Worm (Caenorhabditis elegans): ENCODE measurements around the gene mak-2.
A peak's percentile ranks its signal among the peaks of the same experiment; 100 is the strongest.

Gene mak-2

ce11 chrIV:884707-885394 is at the start of gene mak-2 (continued):
- TF ChIP-seq nhr-90 (tag; optimal IDR thresholded peaks at IDR 0.05; ENCODE audit: poor library complexity) (peak; percentile 25), elt-3 (tag; optimal IDR thresholded peaks at IDR 0.05) (peak in 1 of 6 experiments; percentile 24), pqm-1 (tag; optimal IDR thresholded peaks at IDR 0.05) (peak; percentile 59), ets-5 (GFP tag; IDR thresholded peaks at IDR 0.05) (no peak), Y116A8C.19 (tag; optimal IDR thresholded peaks at IDR 0.05; ENCODE audit: borderline replicate concordance) (no peak), lir-3 (tag; optimal IDR thresholded peaks at IDR 0.05; ENCODE audit: poor library complexity) (no peak), C34B4.2 (tag; optimal IDR thresholded peaks at IDR 0.05) (no peak), dpl-1 (GFP tag; optimal IDR thresholded peaks at IDR 0.05) (peak; percentile 69 to 83 (median 76)), C16A3.4 (tag; optimal IDR thresholded peaks at IDR 0.05) (peak; percentile 84), blmp-1 (tag; optimal IDR thresholded peaks at IDR 0.05) (peak; percentile 60), ceh-8 (GFP tag; optimal IDR thresholded peaks at IDR 0.05) (peak; percentile 29), fkh-8 (tag; optimal IDR thresholded peaks at IDR 0.05) (peak; percentile 73), mep-1 (tag; optimal IDR thresholded peaks at IDR 0.05) (peak; percentile 83), unc-98 (GFP tag; IDR thresholded peaks at IDR 0.05) (no peak), tlp-1 (tag; optimal IDR thresholded peaks at IDR 0.05) (no peak), nhr-47 (tag; optimal IDR thresholded peaks at IDR 0.05) (peak; percentile 72), dsc-1 (tag; optimal IDR thresholded peaks at IDR 0.05) (peak; percentile 71), ztf-4 (tag; optimal IDR thresholded peaks at IDR 0.05) (no peak), lin-39 (tag; optimal IDR thresholded peaks at IDR 0.05) (no peak), pag-3 (tag; optimal IDR thresholded peaks at IDR 0.05; ENCODE audit: borderline replicate concordance, insufficient read depth) (no peak), egl-13 (tag; optimal IDR thresholded peaks at IDR 0.05) (no peak), sup-37 (GFP tag; optimal IDR thresholded peaks at IDR 0.05) (no peak), unc-30 (tag; optimal IDR thresholded peaks at IDR 0.05) (no peak), pax-3 (tag; optimal IDR thresholded peaks at IDR 0.05) (no peak), ceh-63 (GFP tag; optimal IDR thresholded peaks at IDR 0.05) (no peak), fkh-10 (GFP tag; optimal IDR thresholded peaks at IDR 0.05) (peak; percentile 30), nhr-76 (tag; optimal IDR thresholded peaks at IDR 0.05) (no peak), ceh-90 (tag; optimal IDR thresholded peaks at IDR 0.05) (no peak), nhr-71 (tag; optimal IDR thresholded peaks at IDR 0.05) (peak; percentile 76), mef-2 (tag; optimal IDR thresholded peaks at IDR 0.05) (no peak), ces-1 (GFP tag; optimal IDR thresholded peaks at IDR 0.05) (no peak), nhr-84 (tag; optimal IDR thresholded peaks at IDR 0.05) (no peak)

ce11 chrIV:842095-842494 is 43.0 kb upstream of the mak-2 start, which contains the start of gene Y55F3BR.6:
TSS of gene Y55F3BR.6 (minus strand) at chrIV:842126.
- no peak for TF ChIP-seq fos-1 (tag; optimal IDR thresholded peaks at IDR 0.05)
- TF ChIP-seq nhr-71 (tag; optimal IDR thresholded peaks at IDR 0.05) = no peak
- no peak for TF ChIP-seq mdl-1 (tag; optimal IDR thresholded peaks at IDR 0.05)
- no peak for TF ChIP-seq ceh-8 (GFP tag; optimal IDR thresholded peaks at IDR 0.05)
- TF ChIP-seq nhr-237 (tag; optimal IDR thresholded peaks at IDR 0.05) = no peak
- TF ChIP-seq efl-1 (optimal IDR thresholded peaks at IDR 0.05) = peak; percentile 65 to 97
- TF ChIP-seq efl-1 (GFP tag; optimal IDR thresholded peaks at IDR 0.05 in 1 of 2) = peak; percentile 82 to 93
- TF ChIP-seq lin-35 (GFP tag; optimal IDR thresholded peaks at IDR 0.05) = peak; percentile 29 to 70
- TF ChIP-seq mef-2 (tag; optimal IDR thresholded peaks at IDR 0.05) = no peak
- TF ChIP-seq F16B12.6 (tag; optimal IDR thresholded peaks at IDR 0.05) = peak; percentile 58
- TF ChIP-seq aha-1 (tag; optimal IDR thresholded peaks at IDR 0.05) = no peak
- no peak for TF ChIP-seq zip-4 (GFP tag; optimal IDR thresholded peaks at IDR 0.05)
- no peak for TF ChIP-seq lsy-2 (tag; optimal IDR thresholded peaks at IDR 0.05)
- peak; percentile 27 to 71 (median 57) for TF ChIP-seq dpl-1 (GFP tag; optimal IDR thresholded peaks at IDR 0.05)
- no peak for TF ChIP-seq snpc-4 (tag; optimal IDR thresholded peaks at IDR 0.05)
- no peak for TF ChIP-seq ztf-4 (tag; optimal IDR thresholded peaks at IDR 0.05)
- TF ChIP-seq nhr-85 (tag) = no peak
- no peak for TF ChIP-seq sox-4 (tag; optimal IDR thresholded peaks at IDR 0.05)
- TF ChIP-seq ceh-63 (GFP tag; optimal IDR thresholded peaks at IDR 0.05) = no peak
- TF ChIP-seq nhr-11 (tag; optimal IDR thresholded peaks at IDR 0.05) = no peak
- TF ChIP-seq tbx-2 (tag; optimal IDR thresholded peaks at IDR 0.05) = no peak
- TF ChIP-seq elt-3 (tag; optimal IDR thresholded peaks at IDR 0.05) = no peak
- TF ChIP-seq dsc-1 (tag; optimal IDR thresholded peaks at IDR 0.05) = no peak
- TF ChIP-seq C34B4.2 (tag; optimal IDR thresholded peaks at IDR 0.05) = no peak
- TF ChIP-seq mab-9 (GFP tag; IDR thresholded peaks at IDR 0.05) = no peak
- TF ChIP-seq ceh-90 (tag; optimal IDR thresholded peaks at IDR 0.05) = no peak
- no peak for TF ChIP-seq fkh-8 (tag; optimal IDR thresholded peaks at IDR 0.05)
- no peak for TF ChIP-seq ets-5 (GFP tag; IDR thresholded peaks at IDR 0.05)
- TF ChIP-seq Y116A8C.19 (tag; optimal IDR thresholded peaks at IDR 0.05; ENCODE audit: borderline replicate concordance) = no peak
- no peak for TF ChIP-seq zag-1 (tag; optimal IDR thresholded peaks at IDR 0.05)
